Worm (Caenorhabditis elegans): ENCODE measurements around the gene ZK899.7.

ce11 chrX:9436843-9437312 is 12.4 kb downstream of the ZK899.7 start, which contains the start of gene tbb-4:
- no peak for TF ChIP-seq nhr-28 (tag; optimal IDR thresholded peaks at IDR 0.05)
- no peak for TF ChIP-seq ceh-82 (tag; optimal IDR thresholded peaks at IDR 0.05)
- TF ChIP-seq aha-1 (tag; optimal IDR thresholded peaks at IDR 0.05): no peak
- TF ChIP-seq aly-2 (tag; optimal IDR thresholded peaks at IDR 0.05): no peak
- no peak for TF ChIP-seq fkh-10 (GFP tag; optimal IDR thresholded peaks at IDR 0.05)
- TF ChIP-seq ztf-11 (tag; optimal IDR thresholded peaks at IDR 0.05): no peak
- no peak for TF ChIP-seq egl-27 (tag; optimal IDR thresholded peaks at IDR 0.05)
- TF ChIP-seq mep-1 (tag; optimal IDR thresholded peaks at IDR 0.05): no peak
- TF ChIP-seq C16A3.4 (tag; optimal IDR thresholded peaks at IDR 0.05): no peak
- TF ChIP-seq nhr-76 (tag; optimal IDR thresholded peaks at IDR 0.05): no peak
- no peak for TF ChIP-seq unc-62 (GFP tag; optimal IDR thresholded peaks at IDR 0.05)
- no peak for TF ChIP-seq jun-1 (tag; optimal IDR thresholded peaks at IDR 0.05)
- no peak for TF ChIP-seq C34B4.2 (tag; optimal IDR thresholded peaks at IDR 0.05)
- no peak for TF ChIP-seq lin-39 (tag; optimal IDR thresholded peaks at IDR 0.05)

All from whole organism, L1 larva.